Worm (Caenorhabditis elegans): ENCODE measurements around the gene tpan-1.

ce11 chrV:20815842-20816241 is 26.5 kb downstream of the tpan-1 start, which contains the start of gene sshk-1:
- TF ChIP-seq ztf-1 (GFP tag; conservative IDR thresholded peaks at IDR 0.05): no peak
- no peak for TF ChIP-seq R02D3.7 (tag; optimal IDR thresholded peaks at IDR 0.05)
- no peak for TF ChIP-seq nhr-77 (tag; optimal IDR thresholded peaks at IDR 0.05)
- no peak for TF ChIP-seq nhr-11 (tag; optimal IDR thresholded peaks at IDR 0.05)
- no peak for TF ChIP-seq unc-62 (GFP tag; optimal IDR thresholded peaks at IDR 0.05)
- TF ChIP-seq ztf-4 (tag; optimal IDR thresholded peaks at IDR 0.05): no peak
- TF ChIP-seq unc-55 (GFP tag; optimal IDR thresholded peaks at IDR 0.05): no peak
- no peak for TF ChIP-seq lin-13 (GFP tag; optimal IDR thresholded peaks at IDR 0.05)
- TF ChIP-seq nhr-21 (tag; optimal IDR thresholded peaks at IDR 0.05): no peak
- no peak for TF ChIP-seq lin-39 (tag; optimal IDR thresholded peaks at IDR 0.05)
- TF ChIP-seq mdl-1 (tag; optimal IDR thresholded peaks at IDR 0.05): no peak
- no peak for TF ChIP-seq ama-1 (optimal IDR thresholded peaks at IDR 0.05)
- no peak for TF ChIP-seq nhr-237 (tag; optimal IDR thresholded peaks at IDR 0.05)

Data from whole organism, L2 larva.